Worm (Caenorhabditis elegans) whole organism, late embryonic: Measurements from ENCODE around the gene T22F7.1.

Experiments used
- C08G9.2 ChIP-seq: sonication (generic microtip); optimal IDR thresholded peaks from 2 replicates; lab custom pipeline; 2016; ENCODE audit warnings: mild to moderate bottlenecking, missing genetic modification characterization, moderate library complexity, missing compliant biosample characterization
- C38D4.7 ChIP-seq: fragments of 200-800 bp; sonication (Bioruptor generic); optimal IDR thresholded peaks from 2 replicates; lab custom pipeline; 2018; ENCODE audit warnings: mild to moderate bottlenecking, missing genetic modification characterization, moderate library complexity, missing compliant biosample characterization
- F13H6.1 ChIP-seq: sonication (generic microtip); optimal IDR thresholded peaks from 2 replicates; lab custom pipeline; 2016; ENCODE audit warnings: missing genetic modification characterization, missing compliant biosample characterization
- K02D7.2 ChIP-seq: sonication (generic microtip); optimal IDR thresholded peaks from 2 replicates; lab custom pipeline; 2017; ENCODE audit warnings: mild to moderate bottlenecking, missing genetic modification characterization, missing compliant biosample characterization
- K09A11.1 ChIP-seq: sonication (generic microtip); optimal IDR thresholded peaks from 2 replicates; lab custom pipeline; 2017; ENCODE audit warnings: antibody characterized with exemption, mild to moderate bottlenecking, missing genetic modification characterization, missing compliant biosample characterization; ENCODE audit not compliant: insufficient read depth
- T23F11.4 ChIP-seq: fragments of 200-800 bp; sonication (Bioruptor generic); optimal IDR thresholded peaks from 2 replicates; lab custom pipeline; 2018; ENCODE audit warnings: mild to moderate bottlenecking, missing genetic modification characterization, missing compliant biosample characterization
- ahr-1 ChIP-seq: sonication (generic microtip); optimal IDR thresholded peaks from 2 replicates; lab custom pipeline; 2016; ENCODE audit warnings: missing genetic modification characterization, missing compliant biosample characterization
- ama-1 ChIP-seq: fragments of 150-350 bp; optimal IDR thresholded peaks from 2 replicates; lab custom pipeline; 2014
- ceh-14 ChIP-seq: sonication (generic microtip); optimal IDR thresholded peaks from 2 replicates; lab custom pipeline; 2016; ENCODE audit warnings: missing genotype, missing genetic modification characterization, missing compliant biosample characterization
- ceh-19 ChIP-seq: fragments of 200-800 bp; sonication (Bioruptor generic); optimal IDR thresholded peaks from 2 replicates; lab custom pipeline; 2018; ENCODE audit warnings: mild to moderate bottlenecking, missing genetic modification characterization, missing compliant biosample characterization
- ceh-30 ChIP-seq: fragments of 150-350 bp; optimal IDR thresholded peaks from 2 replicates; lab custom pipeline; 2014; ENCODE audit warnings: missing biosample characterization, missing genetic modification characterization
- ceh-31 ChIP-seq: sonication (generic microtip); optimal IDR thresholded peaks from 2 replicates; lab custom pipeline; 2016; ENCODE audit warnings: missing genetic modification characterization, missing compliant biosample characterization
- ceh-45 ChIP-seq: fragments of 200-800 bp; sonication (Bioruptor generic); IDR thresholded peaks from 2 replicates; pipeline ENCODE4 v1.3.6; 2022; ENCODE audit warnings: missing genetic modification reagents, missing genetic modification characterization, missing compliant biosample characterization
- ceh-48 ChIP-seq: sonication (generic microtip); optimal IDR thresholded peaks from 2 replicates; lab custom pipeline; 2016; ENCODE audit warnings: missing genetic modification characterization, inconsistent platforms, missing compliant biosample characterization
- dve-1 ChIP-seq: sonication (generic microtip); optimal IDR thresholded peaks from 2 replicates; lab custom pipeline; 2017; ENCODE audit warnings: antibody characterized with exemption, mild to moderate bottlenecking, missing genetic modification characterization, missing compliant biosample characterization
- elt-4 ChIP-seq: sonication (generic microtip); optimal IDR thresholded peaks from 2 replicates; lab custom pipeline; 2016; ENCODE audit warnings: missing genetic modification characterization, missing compliant biosample characterization
- ets-4 ChIP-seq: sonication (generic microtip); optimal IDR thresholded peaks from 2 replicates; lab custom pipeline; 2016; ENCODE audit warnings: missing genetic modification characterization, missing compliant biosample characterization
- fax-1 ChIP-seq: sonication (generic microtip); optimal IDR thresholded peaks from 2 replicates; lab custom pipeline; 2016; ENCODE audit warnings: missing genotype, missing genetic modification characterization, missing compliant biosample characterization
- hlh-15 ChIP-seq: sonication (generic microtip); optimal IDR thresholded peaks from 2 replicates; lab custom pipeline; 2016; ENCODE audit warnings: missing genetic modification characterization, missing compliant biosample characterization
- hlh-30 ChIP-seq: sonication (generic microtip); optimal IDR thresholded peaks from 2 replicates; lab custom pipeline; 2017; ENCODE audit warnings: antibody characterized with exemption, missing genetic modification characterization, missing compliant biosample characterization; ENCODE audit not compliant: insufficient read depth
- hlh-8 ChIP-seq: sonication (generic microtip); optimal IDR thresholded peaks from 2 replicates; lab custom pipeline; 2016; ENCODE audit warnings: missing genotype, missing genetic modification characterization, missing compliant biosample characterization
- lin-11 ChIP-seq: fragments of 200-800 bp; sonication (Bioruptor generic); optimal IDR thresholded peaks from 2 replicates; lab custom pipeline; 2018; ENCODE audit warnings: mild to moderate bottlenecking, missing genetic modification characterization, missing compliant biosample characterization
- madf-2 ChIP-seq: sonication (generic microtip); optimal IDR thresholded peaks from 2 replicates; lab custom pipeline; 2017; ENCODE audit warnings: missing genetic modification characterization, missing compliant biosample characterization
- mec-3 ChIP-seq: sonication (generic microtip); optimal IDR thresholded peaks from 2 replicates; lab custom pipeline; 2016; ENCODE audit warnings: borderline replicate concordance, missing genetic modification characterization, missing compliant biosample characterization
- nfya-1 ChIP-seq: sonication (generic microtip); optimal IDR thresholded peaks from 2 replicates; lab custom pipeline; 2017; ENCODE audit warnings: missing genetic modification characterization, mild to moderate bottlenecking, missing compliant biosample characterization, antibody characterized with exemption, moderate library complexity
- odd-2 ChIP-seq: sonication (generic microtip); optimal IDR thresholded peaks from 2 replicates; lab custom pipeline; 2017; ENCODE audit warnings: antibody characterized with exemption, mild to moderate bottlenecking, missing genetic modification characterization, missing compliant biosample characterization
- pag-3 ChIP-seq: sonication (generic microtip); optimal IDR thresholded peaks from 2 replicates; lab custom pipeline; 2016; ENCODE audit warnings: missing compliant biosample characterization, missing genetic modification characterization, borderline replicate concordance
- pat-9 ChIP-seq: fragments of 200-800 bp; sonication (Bioruptor generic); optimal IDR thresholded peaks from 2 replicates; lab custom pipeline; 2018; ENCODE audit warnings: mild to moderate bottlenecking, missing genetic modification characterization, moderate library complexity, missing compliant biosample characterization
- pha-2 ChIP-seq: sonication (generic microtip); optimal IDR thresholded peaks from 2 replicates; lab custom pipeline; 2017; ENCODE audit warnings: mild to moderate bottlenecking, missing genetic modification characterization, missing compliant biosample characterization
- pqm-1 ChIP-seq: sonication (generic microtip); optimal IDR thresholded peaks from 2 replicates; lab custom pipeline; 2016; ENCODE audit warnings: missing genetic modification characterization, missing compliant biosample characterization
- ref-2 ChIP-seq: sonication (generic microtip); optimal IDR thresholded peaks from 2 replicates; lab custom pipeline; 2016; ENCODE audit warnings: missing genetic modification characterization, missing compliant biosample characterization
- tbx-2 ChIP-seq: sonication (generic microtip); optimal IDR thresholded peaks from 2 replicates; lab custom pipeline; 2016; ENCODE audit warnings: missing genetic modification characterization, missing compliant biosample characterization
- tbx-7 ChIP-seq: sonication (generic microtip); optimal IDR thresholded peaks from 2 replicates; lab custom pipeline; 2016; ENCODE audit warnings: missing genotype, missing genetic modification characterization, missing compliant biosample characterization
- ttx-3 ChIP-seq: sonication (generic microtip); optimal IDR thresholded peaks from 2 replicates; lab custom pipeline; 2016; ENCODE audit warnings: missing genetic modification reagents, missing genetic modification characterization, missing compliant biosample characterization
- unc-3 ChIP-seq, 2 experiments: fragments of 200-800 bp in 1 of 2; sonication (Bioruptor generic) in 1 of 2; sonication (generic microtip) in 1 of 2; conservative IDR thresholded peaks in 1 of 2; optimal IDR thresholded peaks in 1 of 2; 2 replicates each; pipeline versions ENCODE4 v1.3.6 to Lab custom; 2016 to 2022; ENCODE audit warnings: missing compliant biosample characterization in 2 of 2, missing genetic modification characterization in 2 of 2, missing genetic modification reagents in 1 of 2
- unc-42 ChIP-seq: sonication (generic microtip); optimal IDR thresholded peaks from 2 replicates; lab custom pipeline; 2016; ENCODE audit warnings: missing genotype, missing genetic modification characterization, missing compliant biosample characterization
- ztf-16 ChIP-seq: sonication (generic microtip); optimal IDR thresholded peaks from 2 replicates; lab custom pipeline; 2017; ENCODE audit warnings: missing genetic modification characterization, missing compliant biosample characterization

T22F7.1 gene

DNA sequence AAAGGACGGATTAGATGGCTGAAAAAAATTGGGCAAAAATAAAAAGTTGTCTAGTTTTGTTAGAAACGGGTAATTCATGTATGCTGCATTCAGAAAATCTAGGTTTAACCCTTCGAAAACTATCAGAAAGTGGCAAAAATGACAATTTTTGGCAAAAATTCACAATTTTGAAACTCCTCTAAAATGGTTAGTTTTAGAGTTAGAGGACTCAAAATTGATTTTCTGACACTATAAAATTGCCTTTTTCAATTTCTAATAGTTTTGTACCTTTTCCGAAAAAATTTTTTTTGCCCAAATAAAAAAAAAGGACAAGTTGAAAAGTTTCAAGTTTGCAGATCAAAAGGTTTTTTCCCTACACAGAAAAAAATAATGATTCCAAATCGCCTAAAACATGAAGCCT, 34.7 kb downstream of the T22F7.1 start:
- no peak for TF ChIP-seq elt-4 (tag; lab: Kevin White, UChicago)
- no peak for TF ChIP-seq ttx-3
- TF ChIP-seq pqm-1 (tag; lab: Kevin White, UChicago), result no peak
- no peak for TF ChIP-seq ceh-48
- TF ChIP-seq ahr-1 (tag; lab: Kevin White, UChicago), result no peak
- TF ChIP-seq dve-1 (tag; lab: Kevin White, UChicago), result no peak
- no peak for TF ChIP-seq ets-4
- TF ChIP-seq ceh-31 (tag; lab: Kevin White, UChicago), result no peak
- TF ChIP-seq pag-3 (tag; lab: Kevin White, UChicago), result no peak
- TF ChIP-seq hlh-15 (tag; lab: Kevin White, UChicago), result no peak
- TF ChIP-seq madf-2 (tag; lab: Kevin White, UChicago), result no peak

DNA sequence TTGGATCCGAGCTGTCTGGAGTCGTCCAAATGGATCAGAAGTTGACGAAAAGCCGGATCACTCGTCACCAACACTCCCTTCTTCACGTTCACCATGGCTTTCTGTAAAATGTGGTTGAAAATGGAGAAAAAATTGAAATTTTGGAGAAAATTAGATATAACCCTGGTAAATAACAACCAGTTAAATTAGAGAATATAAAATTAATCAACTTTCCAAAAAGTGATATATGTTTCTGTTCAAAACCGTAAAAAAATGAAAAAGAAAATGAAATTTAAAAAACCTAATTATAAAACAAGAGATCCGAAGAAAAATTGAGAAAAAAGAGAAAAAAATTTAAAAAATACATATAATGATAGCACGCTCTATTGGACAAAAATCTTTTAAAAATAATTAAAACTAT, 35.6 kb downstream of the T22F7.1 start, which contains the start of gene gtf-2H5:
Gene gtf-2H5 (minus strand): TSS at position 101 of the 400 bp plus-strand sequence.
- TF ChIP-seq C38D4.7 (GFP tag; lab: Kevin White, UChicago), result no peak
- TF ChIP-seq ama-1 (lab: Kevin White, UChicago), result no peak
- TF ChIP-seq pqm-1 (tag; lab: Kevin White, UChicago), result no peak
- TF ChIP-seq ceh-31 (tag; lab: Kevin White, UChicago), result no peak
- TF ChIP-seq fax-1, result no peak
- TF ChIP-seq hlh-8 (tag; lab: Kevin White, UChicago), result no peak
- TF ChIP-seq hlh-15 (tag; lab: Kevin White, UChicago), result no peak
- TF ChIP-seq ztf-16 (tag; lab: Kevin White, UChicago), result no peak
- no peak for TF ChIP-seq K09A11.1 (tag; lab: Kevin White, UChicago)
- no peak for TF ChIP-seq ceh-45 (GFP tag; lab: Robert Waterston, UW)
- TF ChIP-seq hlh-30 (tag; lab: Kevin White, UChicago), result no peak

DNA sequence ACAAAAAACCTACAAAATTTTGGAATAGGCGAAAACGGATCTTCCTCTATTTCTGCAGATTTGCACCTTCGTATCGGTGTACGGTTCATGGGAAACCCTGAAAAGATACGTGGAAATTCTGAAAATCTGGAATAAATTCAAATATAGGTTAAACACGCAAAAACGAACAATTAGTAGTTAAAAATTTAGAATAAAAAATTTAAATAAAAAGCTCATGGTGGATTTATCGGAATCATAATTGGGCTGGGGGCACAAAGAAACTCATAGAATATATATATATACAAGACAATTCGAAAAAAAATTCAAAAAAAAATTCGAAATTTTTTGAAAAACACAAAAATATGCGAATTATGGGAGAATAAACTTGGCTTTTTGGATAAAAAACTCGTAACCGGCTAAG, 45.1 kb downstream of the T22F7.1 start, which contains the start of gene helq-1:
Gene helq-1 (minus strand): TSS at position 101 of the 400 bp plus-strand sequence.
- TF ChIP-seq K02D7.2 (tag; lab: Kevin White, UChicago) (no peak), tbx-2 (no peak), tbx-7 (tag; lab: Kevin White, UChicago) (no peak), ceh-30 (tag; lab: Kevin White, UChicago) (no peak), ceh-19 (GFP tag; lab: Kevin White, UChicago) (no peak), fax-1 (no peak), pqm-1 (tag; lab: Kevin White, UChicago) (no peak), ttx-3 (no peak), odd-2 (tag; lab: Kevin White, UChicago) (no peak), ref-2 (tag; lab: Kevin White, UChicago) (no peak), unc-3 (GFP tag; conservative IDR thresholded peaks at IDR 0.05; lab: Robert Waterston, UW) (no peak), unc-3 (tag; optimal IDR thresholded peaks at IDR 0.05; lab: Kevin White, UChicago) (no peak), F13H6.1 (no peak), ahr-1 (tag; lab: Kevin White, UChicago) (no peak), ceh-31 (tag; lab: Kevin White, UChicago) (no peak), madf-2 (tag; lab: Kevin White, UChicago) (no peak), hlh-30 (tag; lab: Kevin White, UChicago) (no peak), pha-2 (tag; lab: Kevin White, UChicago) (no peak), T23F11.4 (GFP tag; lab: Kevin White, UChicago) (no peak), unc-42 (tag; lab: Kevin White, UChicago) (no peak), mec-3 (tag; lab: Kevin White, UChicago) (no peak)

DNA sequence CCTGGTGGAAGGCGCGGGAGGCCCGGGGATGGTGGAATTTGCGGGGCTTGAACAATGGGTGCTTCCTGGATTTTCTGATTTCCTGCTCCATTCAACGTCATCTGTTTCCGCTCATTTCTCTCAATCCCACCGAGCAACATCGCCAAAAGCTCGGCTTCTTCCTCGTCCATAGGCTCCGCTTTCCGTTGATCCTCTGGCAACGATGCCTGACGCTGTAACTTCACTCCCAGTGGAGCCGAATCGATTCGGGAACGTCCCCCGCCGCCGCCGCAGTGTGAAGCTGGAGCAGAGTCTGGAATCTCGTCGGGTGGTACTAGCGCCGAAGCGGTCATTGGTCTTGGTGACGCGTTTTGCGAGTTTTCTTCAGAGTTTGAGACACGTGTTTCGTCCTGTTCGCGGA, 53.6 kb downstream of the T22F7.1 start:
- TF ChIP-seq C08G9.2 (tag; lab: Kevin White, UChicago) (no peak), lin-11 (tag; lab: Kevin White, UChicago) (no peak), F13H6.1 (no peak), tbx-2 (no peak), hlh-8 (tag; lab: Kevin White, UChicago) (no peak), pat-9 (tag; lab: Kevin White, UChicago) (no peak), nfya-1 (tag; lab: Kevin White, UChicago) (no peak), ceh-14 (tag; lab: Kevin White, UChicago) (no peak), odd-2 (tag; lab: Kevin White, UChicago) (no peak)
